Worm (Caenorhabditis elegans) whole organism, young adult: ENCODE measurements around the gene med-2.

Experiments used
- F52B5.7 ChIP-seq: sonication (generic microtip); optimal IDR thresholded peaks from 2 replicates; lab custom pipeline; 2016; ENCODE audit warnings: mild to moderate bottlenecking, missing genetic modification characterization, missing compliant biosample characterization
- pbrm-1 ChIP-seq: fragments of 200-800 bp; sonication (Bioruptor generic); IDR thresholded peaks from 2 replicates; pipeline ENCODE4 v1.3.6; 2022; ENCODE audit warnings: missing genetic modification reagents, missing genetic modification characterization, missing compliant biosample characterization
- unc-62 ChIP-seq: fragments of 150-350 bp; optimal IDR thresholded peaks from 2 replicates; lab custom pipeline; 2014; ENCODE audit warnings: missing biosample characterization, missing genetic modification reagents, missing genetic modification characterization

DNA sequence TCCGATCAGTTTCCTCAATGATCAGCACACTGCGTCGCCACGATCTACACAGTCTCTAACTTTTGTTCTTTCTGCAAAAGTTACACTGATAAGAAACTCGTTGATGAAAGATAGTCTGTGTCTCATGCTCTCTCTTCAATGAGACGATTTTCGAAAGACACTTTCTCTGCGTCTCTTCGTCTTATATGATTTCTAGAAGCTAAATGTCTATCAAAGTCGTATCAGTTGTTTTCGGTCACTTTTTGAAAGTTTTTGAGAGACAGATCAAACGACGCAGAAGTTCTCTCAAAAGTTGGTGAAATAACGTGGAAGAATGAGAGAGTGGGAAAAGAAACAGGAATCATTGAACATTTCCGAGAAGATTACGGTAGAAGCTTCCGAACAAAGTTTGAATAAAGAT is 10.9 kb downstream of the med-2 start:
- TF ChIP-seq F52B5.7 (no peak), pbrm-1 (no peak), unc-62 (GFP tag; lab: Kevin White, UChicago) (peak; percentile 85)
